Fruit fly (Drosophila melanogaster) whole organism, embryonic: ENCODE measurements around the gene CG5235.

ENCODE experiments used
- Antp ChIP-seq: fragments of 200-800 bp; sonication (Bioruptor generic); optimal IDR thresholded peaks from 3 replicates; lab custom pipeline; 2016; ENCODE audit warnings: missing biosample characterization, missing genetic modification characterization
- Bteb2 ChIP-seq: fragments of 200-800 bp; sonication (Bioruptor generic); optimal IDR thresholded peaks from 2 replicates; lab custom pipeline; 2016; ENCODE audit warnings: missing biosample characterization, missing genetic modification characterization
- CG10321 ChIP-seq: fragments of 200-800 bp; sonication (Bioruptor generic); IDR thresholded peaks from 2 replicates; pipeline ENCODE4 v1.3.6; 2022; ENCODE audit warnings: missing biosample characterization, missing genetic modification characterization
- CG10565 ChIP-seq: fragments of 200-800 bp; sonication (Bioruptor generic); optimal IDR thresholded peaks from 3 replicates; lab custom pipeline; 2016; ENCODE audit warnings: missing biosample characterization, mild to moderate bottlenecking, missing genetic modification characterization
- CG10654 ChIP-seq: fragments of 200-800 bp; sonication (Bioruptor generic); optimal IDR thresholded peaks from 2 replicates; lab custom pipeline; 2016; ENCODE audit warnings: missing biosample characterization, missing genetic modification characterization
- CG11085 ChIP-seq: fragments of 200-800 bp; sonication (Bioruptor generic); IDR thresholded peaks from 2 replicates; pipeline ENCODE4 v1.3.6; 2022; ENCODE audit warnings: missing biosample characterization, missing genetic modification characterization
- CG11247 ChIP-seq: fragments of 200-800 bp; sonication (Bioruptor generic); IDR thresholded peaks from 2 replicates; pipeline ENCODE4 v1.3.6; 2022; ENCODE audit warnings: missing biosample characterization, missing genetic modification characterization
- CG11696 ChIP-seq: fragments of 200-800 bp; sonication (Bioruptor generic); IDR thresholded peaks from 2 replicates; pipeline ENCODE4 v1.3.6; 2022; ENCODE audit warnings: missing biosample characterization, missing genetic modification characterization
- CG17829 ChIP-seq: fragments of 200-800 bp; optimal IDR thresholded peaks from 2 replicates; lab custom pipeline; 2019; ENCODE audit warnings: missing biosample characterization, mild to moderate bottlenecking, missing genetic modification characterization, moderate library complexity
- CG2116 ChIP-seq: fragments of 200-800 bp; sonication (Bioruptor generic); optimal IDR thresholded peaks from 3 replicates; lab custom pipeline; 2018; ENCODE audit warnings: missing biosample characterization, mild to moderate bottlenecking, missing genetic modification characterization
- CG3407 ChIP-seq: fragments of 200-800 bp; sonication (Bioruptor generic); optimal IDR thresholded peaks from 2 replicates; lab custom pipeline; 2018; ENCODE audit warnings: missing biosample characterization, mild to moderate bottlenecking, missing genetic modification characterization
- CG4617 ChIP-seq: fragments of 200-800 bp; sonication (Bioruptor generic); optimal IDR thresholded peaks from 3 replicates; lab custom pipeline; 2016; ENCODE audit warnings: missing biosample characterization, missing genetic modification characterization, borderline replicate concordance
- CG4707 ChIP-seq: fragments of 200-800 bp; sonication (Bioruptor generic); optimal IDR thresholded peaks from 2 replicates; lab custom pipeline; 2018; ENCODE audit warnings: missing biosample characterization, mild to moderate bottlenecking, missing genetic modification characterization, moderate library complexity
- CG4820 ChIP-seq: fragments of 200-800 bp; sonication (Bioruptor generic); optimal IDR thresholded peaks from 3 replicates; lab custom pipeline; 2016; ENCODE audit warnings: missing biosample characterization, missing genetic modification characterization
- CG6854 ChIP-seq: fragments of 200-800 bp; sonication (Bioruptor generic); optimal IDR thresholded peaks from 3 replicates; lab custom pipeline; 2017; ENCODE audit warnings: missing biosample characterization, mild to moderate bottlenecking, missing genetic modification characterization
- CG7556 ChIP-seq: fragments of 200-800 bp; sonication (Bioruptor generic); optimal IDR thresholded peaks from 2 replicates; lab custom pipeline; 2017; ENCODE audit warnings: missing biosample characterization, mild to moderate bottlenecking, missing genetic modification characterization
- CG9727 ChIP-seq: fragments of 200-800 bp; sonication (Bioruptor generic); optimal IDR thresholded peaks from 3 replicates; lab custom pipeline; 2017; ENCODE audit warnings: missing biosample characterization, mild to moderate bottlenecking, missing genetic modification characterization
- CG9932 ChIP-seq: fragments of 200-800 bp; sonication (Bioruptor generic); IDR thresholded peaks from 2 replicates; pipeline ENCODE4 v1.3.6; 2022; ENCODE audit warnings: missing biosample characterization, missing genetic modification characterization
- Dek ChIP-seq: fragments of 200-800 bp; sonication (Bioruptor generic); optimal IDR thresholded peaks from 3 replicates; lab custom pipeline; 2019; ENCODE audit warnings: missing biosample characterization, mild to moderate bottlenecking, missing genetic modification characterization, moderate library complexity
- Dip2 ChIP-seq: fragments of 200-800 bp; sonication (Bioruptor generic); IDR thresholded peaks from 2 replicates; pipeline ENCODE4 v1.3.6; 2022; ENCODE audit warnings: missing biosample characterization, missing genetic modification characterization
- Dp ChIP-seq: fragments of 200-800 bp; sonication (Bioruptor generic); optimal IDR thresholded peaks from 2 replicates; lab custom pipeline; 2018; ENCODE audit warnings: missing biosample characterization, mild to moderate bottlenecking, missing genetic modification characterization, moderate library complexity
- HmgD ChIP-seq: fragments of 200-800 bp; sonication (Bioruptor generic); optimal IDR thresholded peaks from 3 replicates; lab custom pipeline; 2016; ENCODE audit warnings: missing biosample characterization, missing genetic modification characterization
- Hr78 ChIP-seq, 2 experiments: fragments of 200-800 bp in 1 of 2; fragments of >200 bp in 1 of 2; sonication (Bioruptor generic) in 1 of 2; optimal IDR thresholded peaks; 2 replicates each; lab custom pipeline; 2017 to 2019; ENCODE audit warnings: missing biosample characterization in 2 of 2, missing genetic modification characterization in 2 of 2, mild to moderate bottlenecking in 1 of 2, moderate library complexity in 1 of 2
- Lim3 ChIP-seq: fragments of 200-800 bp; sonication (Bioruptor generic); IDR thresholded peaks from 2 replicates; pipeline ENCODE4 v1.3.6; 2022; ENCODE audit warnings: missing biosample characterization, missing genetic modification characterization
- Lpt ChIP-seq: fragments of >200 bp; optimal IDR thresholded peaks from 2 replicates; lab custom pipeline; 2018; ENCODE audit warnings: missing biosample characterization, missing genetic modification characterization
- MTF-1 ChIP-seq: fragments of 200-800 bp; sonication (Bioruptor generic); optimal IDR thresholded peaks from 2 replicates; lab custom pipeline; 2018; ENCODE audit warnings: missing biosample characterization, mild to moderate bottlenecking, missing genetic modification characterization, borderline replicate concordance
- Ravus ChIP-seq: fragments of 200-800 bp; sonication (Bioruptor generic); IDR thresholded peaks from 2 replicates; pipeline ENCODE4 v1.3.6; 2022; ENCODE audit warnings: missing biosample characterization, missing genetic modification characterization
- Rx ChIP-seq: fragments of 200-800 bp; sonication (Bioruptor generic); IDR thresholded peaks from 2 replicates; pipeline ENCODE4 v1.3.6; 2022; ENCODE audit warnings: missing biosample characterization, missing genetic modification characterization
- Scr ChIP-seq: fragments of 200-800 bp; sonication (Bioruptor generic); IDR thresholded peaks from 2 replicates; pipeline ENCODE4 v1.3.6; 2022; ENCODE audit warnings: missing biosample characterization, missing genetic modification characterization; ENCODE audit not compliant: partially characterized antibody
- Side ChIP-seq: fragments of 200-800 bp; sonication (Bioruptor generic); optimal IDR thresholded peaks from 2 replicates; lab custom pipeline; 2016; ENCODE audit warnings: missing biosample characterization, missing genetic modification characterization
- Sry-β ChIP-seq: fragments of 200-800 bp; sonication (Bioruptor generic); optimal IDR thresholded peaks from 2 replicates; lab custom pipeline; 2018; ENCODE audit warnings: missing biosample characterization, mild to moderate bottlenecking, missing genetic modification characterization, moderate library complexity
- al ChIP-seq: fragments of 200-800 bp; sonication (Bioruptor generic); IDR thresholded peaks from 2 replicates; pipeline ENCODE4 v1.3.6; 2022; ENCODE audit warnings: missing biosample characterization, missing genetic modification characterization
- amos ChIP-seq: fragments of 200-800 bp; sonication (Bioruptor generic); IDR thresholded peaks from 2 replicates; pipeline ENCODE4 v1.3.6; 2022; ENCODE audit warnings: missing biosample characterization, missing genetic modification characterization; ENCODE audit not compliant: partially characterized antibody
- caup ChIP-seq: fragments of 200-800 bp; sonication (Bioruptor generic); optimal IDR thresholded peaks from 3 replicates; lab custom pipeline; 2017; ENCODE audit warnings: missing biosample characterization, mild to moderate bottlenecking, missing genetic modification characterization, moderate library complexity; ENCODE audit not compliant: severe bottlenecking
- crol ChIP-seq: fragments of 200-800 bp; sonication (Bioruptor generic); IDR thresholded peaks from 2 replicates; pipeline ENCODE4 v1.3.6; 2022; ENCODE audit warnings: missing biosample characterization, missing genetic modification characterization
- crp ChIP-seq, 2 experiments: fragments of 200-800 bp; sonication (Bioruptor generic); optimal IDR thresholded peaks; 2 replicates in 1 of 2; 3 replicates in 1 of 2; lab custom pipeline; 2017; ENCODE audit warnings: missing biosample characterization in 2 of 2, missing genetic modification characterization in 2 of 2, mild to moderate bottlenecking in 1 of 2, moderate library complexity in 1 of 2
- dimm ChIP-seq: fragments of 200-800 bp; sonication (Bioruptor generic); IDR thresholded peaks from 2 replicates; pipeline ENCODE4 v1.3.6; 2022; ENCODE audit warnings: missing biosample characterization, missing genetic modification characterization
- en ChIP-seq: fragments of 200-800 bp; sonication (Bioruptor generic); optimal IDR thresholded peaks from 2 replicates; lab custom pipeline; 2016; ENCODE audit warnings: missing biosample characterization, missing genetic modification characterization
- fd3F ChIP-seq: fragments of 200-800 bp; sonication (Bioruptor generic); optimal IDR thresholded peaks from 2 replicates; lab custom pipeline; 2018; ENCODE audit warnings: missing biosample characterization, mild to moderate bottlenecking, missing genetic modification characterization, moderate library complexity
- hth ChIP-seq: fragments of >200 bp; optimal IDR thresholded peaks from 2 replicates; lab custom pipeline; 2017; ENCODE audit warnings: inconsistent platforms
- insv ChIP-seq, 2 experiments: fragments of 200-800 bp; sonication (Bioruptor generic); optimal IDR thresholded peaks; 3 replicates each; lab custom pipeline; 2016 to 2018; ENCODE audit warnings: missing biosample characterization in 2 of 2, missing genetic modification characterization in 2 of 2
- peb ChIP-seq: fragments of 200-800 bp; sonication (Bioruptor generic); IDR thresholded peaks from 2 replicates; pipeline ENCODE4 v1.3.6; 2022; ENCODE audit warnings: missing biosample characterization, missing genetic modification characterization
- pho ChIP-seq: fragments of 200-800 bp; sonication (Bioruptor generic); optimal IDR thresholded peaks from 2 replicates; lab custom pipeline; 2016; ENCODE audit warnings: missing biosample characterization, missing genetic modification characterization
- pros ChIP-seq: fragments of 200-800 bp; sonication (Bioruptor generic); optimal IDR thresholded peaks from 3 replicates; lab custom pipeline; 2019; ENCODE audit warnings: missing biosample characterization, mild to moderate bottlenecking, missing genetic modification characterization, moderate library complexity
- psq ChIP-seq: fragments of 200-800 bp; sonication (Bioruptor generic); optimal IDR thresholded peaks from 2 replicates; lab custom pipeline; 2017; ENCODE audit warnings: missing biosample characterization, missing genetic modification characterization
- rib ChIP-seq: fragments of 200-800 bp; sonication (Bioruptor generic); IDR thresholded peaks from 2 replicates; pipeline ENCODE4 v1.3.6; 2022; ENCODE audit warnings: missing biosample characterization, missing genetic modification characterization
- sqz ChIP-seq: fragments of 200-800 bp; sonication (Bioruptor generic); optimal IDR thresholded peaks from 3 replicates; lab custom pipeline; 2018; ENCODE audit warnings: missing biosample characterization, mild to moderate bottlenecking, missing genetic modification characterization
- ssp ChIP-seq: fragments of 200-800 bp; sonication (Bioruptor generic); IDR thresholded peaks from 2 replicates; pipeline ENCODE4 v1.3.6; 2022; ENCODE audit warnings: missing biosample characterization, missing genetic modification characterization
- tgo ChIP-seq: fragments of 200-800 bp; sonication (Bioruptor generic); IDR thresholded peaks from 3 replicates; pipeline ENCODE4 v1.3.6; 2022; ENCODE audit warnings: missing biosample characterization, missing genetic modification characterization
- tup ChIP-seq: fragments of 200-800 bp; sonication (Bioruptor generic); optimal IDR thresholded peaks from 2 replicates; lab custom pipeline; 2016; ENCODE audit warnings: missing biosample characterization, mild to moderate bottlenecking, missing genetic modification characterization, moderate library complexity
- wek ChIP-seq: fragments of 200-800 bp; sonication (Bioruptor generic); optimal IDR thresholded peaks from 3 replicates; lab custom pipeline; 2018; ENCODE audit warnings: missing biosample characterization, mild to moderate bottlenecking, missing genetic modification characterization, moderate library complexity
- zfh1 ChIP-seq: fragments of 200-800 bp; sonication (Bioruptor generic); IDR thresholded peaks from 3 replicates; pipeline ENCODE4 v1.3.6; 2022; ENCODE audit warnings: missing biosample characterization, missing genetic modification characterization

The CG5235 gene

dm6 chr3L:16054095-16054494 is 36.1 kb downstream of the CG5235 start (continued):
- TF ChIP-seq rib (GFP tag; lab: Robert Waterston, UW) = no peak
- TF ChIP-seq tup (GFP tag; lab: Kevin White, UChicago) = no peak
- no peak for TF ChIP-seq Lim3 (GFP tag; lab: Robert Waterston, UW)
- no peak for TF ChIP-seq Sry-β
- TF ChIP-seq hth (lab: Kevin White, UChicago) = no peak
- no peak for TF ChIP-seq dimm (GFP tag; lab: Robert Waterston, UW)
- no peak for TF ChIP-seq fd3F (GFP tag; lab: Kevin White, UChicago)
- peak; percentile 67 for TF ChIP-seq CG7556 (GFP tag; lab: Kevin White, UChicago)
- no peak for TF ChIP-seq peb
- TF ChIP-seq CG4707 (GFP tag; lab: Kevin White, UChicago) = no peak
- no peak for TF ChIP-seq al (GFP tag; lab: Robert Waterston, UW)
- TF ChIP-seq CG6854 (GFP tag; lab: Kevin White, UChicago) = no peak
- no peak for TF ChIP-seq CG10654 (GFP tag; lab: Kevin White, UChicago)
- no peak for TF ChIP-seq CG11696 (GFP tag; lab: Robert Waterston, UW)
- TF ChIP-seq wek (GFP tag; lab: Kevin White, UChicago) = no peak
- peak; percentile 32; the same call in 1 of the 3 replicates for TF ChIP-seq tgo (GFP tag; lab: Robert Waterston, UW)
- TF ChIP-seq Rx = no peak
- TF ChIP-seq Scr (GFP tag; lab: Robert Waterston, UW) = no peak
- TF ChIP-seq HmgD (GFP tag; lab: Kevin White, UChicago) = no peak
- TF ChIP-seq sqz (GFP tag; lab: Kevin White, UChicago) = no peak
- TF ChIP-seq CG9727 (GFP tag; lab: Kevin White, UChicago) = peak; percentile 64
- TF ChIP-seq Dip2 = no peak
- TF ChIP-seq en (GFP tag; lab: Kevin White, UChicago) = no peak
- no peak for TF ChIP-seq CG10565 (GFP tag; lab: Kevin White, UChicago)
- no peak for TF ChIP-seq Side (GFP tag; lab: Kevin White, UChicago)
- no peak for TF ChIP-seq Ravus
- TF ChIP-seq Bteb2 (GFP tag; lab: Kevin White, UChicago) = peak; percentile 8
- no peak for TF ChIP-seq pho (GFP tag; lab: Kevin White, UChicago)
- no peak for TF ChIP-seq insv (GFP tag; optimal IDR thresholded peaks at IDR 0.05; lab: Kevin White, UChicago)
- no peak for TF ChIP-seq CG11085 (GFP tag; lab: Robert Waterston, UW)
- no peak for TF ChIP-seq CG11247 (GFP tag; lab: Robert Waterston, UW)
- peak; percentile 14 for TF ChIP-seq CG3407 (GFP tag; lab: Kevin White, UChicago)
- peak; percentile 13 for TF ChIP-seq caup (GFP tag; lab: Kevin White, UChicago)
- no peak for TF ChIP-seq amos
- peak in 1 of 2 experiments; percentile 44 for TF ChIP-seq Hr78 (GFP tag; optimal IDR thresholded peaks at IDR 0.05; lab: Kevin White, UChicago)
- TF ChIP-seq psq = no peak
- no peak for TF ChIP-seq CG10321 (GFP tag; lab: Robert Waterston, UW)
- peak; percentile 57 for TF ChIP-seq CG17829 (tag; lab: Kevin White, UChicago)
- no peak for TF ChIP-seq pros (GFP tag; lab: Kevin White, UChicago)
- peak; percentile 13 for TF ChIP-seq CG4820
- no peak for TF ChIP-seq Lpt (GFP tag; lab: Kevin White, UChicago)
- no peak for TF ChIP-seq CG2116 (GFP tag; lab: Kevin White, UChicago)
- no peak for TF ChIP-seq zfh1 (GFP tag; lab: Robert Waterston, UW)
- no peak for TF ChIP-seq Antp (GFP tag; lab: Kevin White, UChicago)
- TF ChIP-seq crp (GFP tag; optimal IDR thresholded peaks at IDR 0.05; lab: Kevin White, UChicago) = no peak
- TF ChIP-seq crol (GFP tag; lab: Robert Waterston, UW) = no peak
- no peak for TF ChIP-seq MTF-1 (GFP tag; lab: Kevin White, UChicago)
- TF ChIP-seq CG9932 (GFP tag; lab: Robert Waterston, UW) = no peak
- TF ChIP-seq Dek (tag; lab: Kevin White, UChicago) = no peak
- TF ChIP-seq CG4617 (GFP tag; lab: Kevin White, UChicago) = no peak
- TF ChIP-seq ssp (GFP tag; lab: Robert Waterston, UW) = no peak
- no peak for TF ChIP-seq Dp (GFP tag; lab: Kevin White, UChicago)
